Fruit fly (Drosophila melanogaster): ENCODE measurements around the gene CG18788.

Gene CG18788

dm6 chr2L:12033890-12034289, at the start of gene CG18788:
Gene CG18788, plus strand, starts transcription at chr2L:12034190.
- TF ChIP-seq Rel (GFP tag; optimal IDR thresholded peaks at IDR 0.05) (no peak), Rel (tag; optimal IDR thresholded peaks at IDR 0.05) (no peak), CG9705 (GFP tag; optimal IDR thresholded peaks at IDR 0.05) (no peak), dmrt93B (GFP tag; optimal IDR thresholded peaks at IDR 0.05) (no peak), dl (GFP tag; optimal IDR thresholded peaks at IDR 0.05; ENCODE audit: insufficient read depth in 1 of 2, partially characterized antibody in 2 of 2) (no peak), jim (GFP tag; optimal IDR thresholded peaks at IDR 0.05) (no peak), rgr (GFP tag; optimal IDR thresholded peaks at IDR 0.05) (no peak), Mio (GFP tag; optimal IDR thresholded peaks at IDR 0.05) (no peak), HLH106 (tag; optimal IDR thresholded peaks at IDR 0.05) (no peak), sage (GFP tag; optimal IDR thresholded peaks at IDR 0.05) (no peak)

- peak; percentile 59 for TF ChIP-seq ey (GFP tag; optimal IDR thresholded peaks at IDR 0.05)
- no peak for TF ChIP-seq CG32264 (GFP tag; optimal IDR thresholded peaks at IDR 0.05)
- no peak for TF ChIP-seq fru (GFP tag; optimal IDR thresholded peaks at IDR 0.05)
- TF ChIP-seq h (GFP tag; optimal IDR thresholded peaks at IDR 0.05): no peak
- TF ChIP-seq OdsH (GFP tag; optimal IDR thresholded peaks at IDR 0.05): peak; percentile 50
- TF ChIP-seq HLH106 (tag; optimal IDR thresholded peaks at IDR 0.05): peak; percentile 47
- peak; percentile 45 for TF ChIP-seq psq (GFP tag; optimal IDR thresholded peaks at IDR 0.05)
- peak; percentile 19 for TF ChIP-seq GATAd (GFP tag; optimal IDR thresholded peaks at IDR 0.05)
- peak; percentile 77 for TF ChIP-seq Myc (optimal IDR thresholded peaks at IDR 0.05)
- TF ChIP-seq pan (optimal IDR thresholded peaks at IDR 0.05): no peak
- TF ChIP-seq Dif (GFP tag; optimal IDR thresholded peaks at IDR 0.05; ENCODE audit: partially characterized antibody): no peak
- no peak for TF ChIP-seq br (GFP tag; optimal IDR thresholded peaks at IDR 0.05)
- no peak for TF ChIP-seq sv (GFP tag; optimal IDR thresholded peaks at IDR 0.05)
- no peak for TF ChIP-seq Rel (GFP tag; optimal IDR thresholded peaks at IDR 0.05)
- TF ChIP-seq Rel (tag; optimal IDR thresholded peaks at IDR 0.05): peak; percentile 15
- no peak for TF ChIP-seq Mio (GFP tag; optimal IDR thresholded peaks at IDR 0.05)
- TF ChIP-seq CG9705 (GFP tag; optimal IDR thresholded peaks at IDR 0.05): no peak
- no peak for TF ChIP-seq Vsx2 (GFP tag; optimal IDR thresholded peaks at IDR 0.05; ENCODE audit: partially characterized antibody)
Observed at dm6 chr2L:11987945-11988344, 46.0 kb upstream of the CG18788 start, which contains the start of the genes CG6686 and CG34163. Gene CG6686, minus strand, starts transcription at chr2L:11988039. Gene CG34163, plus strand, starts transcription at chr2L:11988270.

dm6 chr2L:11989210-11989609, 44.8 kb upstream of the CG18788 start:
- TF ChIP-seq fru (GFP tag; optimal IDR thresholded peaks at IDR 0.05): no peak
- no peak for TF ChIP-seq Hr78 (GFP tag; optimal IDR thresholded peaks at IDR 0.05)
- no peak for TF ChIP-seq Hr83 (GFP tag; optimal IDR thresholded peaks at IDR 0.05; ENCODE audit: poor library complexity, severe bottlenecking)
- no peak for TF ChIP-seq sv (GFP tag; optimal IDR thresholded peaks at IDR 0.05)

dm6 chr2L:11989729-11990128, 44.3 kb upstream of the CG18788 start, which contains the start of the genes zuc and dgt2:
Gene zuc, minus strand, starts transcription at chr2L:11989882.
Gene dgt2, plus strand, starts transcription at chr2L:11989936.
- TF ChIP-seq pan (optimal IDR thresholded peaks at IDR 0.05) (no peak), CG9705 (GFP tag; optimal IDR thresholded peaks at IDR 0.05) (no peak), Dfd (GFP tag; optimal IDR thresholded peaks at IDR 0.05) (no peak), dl (GFP tag; optimal IDR thresholded peaks at IDR 0.05; ENCODE audit: insufficient read depth in 1 of 2, partially characterized antibody in 2 of 2) (no peak), fru (GFP tag; optimal IDR thresholded peaks at IDR 0.05) (no peak), sv (GFP tag; optimal IDR thresholded peaks at IDR 0.05) (no peak), Rel (GFP tag; optimal IDR thresholded peaks at IDR 0.05) (no peak), Rel (tag; optimal IDR thresholded peaks at IDR 0.05) (no peak)

- TF ChIP-seq Hnf4 (GFP tag; optimal IDR thresholded peaks at IDR 0.05) (no peak), Myc (optimal IDR thresholded peaks at IDR 0.05) (peak; percentile 10), Vsx2 (GFP tag; optimal IDR thresholded peaks at IDR 0.05; ENCODE audit: partially characterized antibody) (no peak), N (GFP tag; optimal IDR thresholded peaks at IDR 0.05) (no peak), Abd-B (GFP tag; optimal IDR thresholded peaks at IDR 0.05) (no peak), Jra (GFP tag; optimal IDR thresholded peaks at IDR 0.05) (no peak)
Observed at dm6 chr2L:11990458-11991065, 43.4 kb upstream of the CG18788 start, which contains the start of gene escl. Gene escl, plus strand, starts transcription at chr2L:11990927.

Data from whole organism, wandering third instar larva.